Worm (Caenorhabditis elegans) whole organism, mixed stage, embryonic: Measurements from ENCODE around the gene R04B5.11.

Experiments used
- M03D4.4 ChIP-seq: sonication (generic microtip); optimal IDR thresholded peaks from 2 replicates; lab custom pipeline; 2017; ENCODE audit warnings: mild to moderate bottlenecking, missing genetic modification characterization, missing compliant biosample characterization
- bed-3 ChIP-seq: fragments of 200-800 bp; sonication (Bioruptor generic); optimal IDR thresholded peaks from 3 replicates; lab custom pipeline; 2018; ENCODE audit warnings: mild to moderate bottlenecking, missing genetic modification characterization, moderate library complexity, missing compliant biosample characterization
- blmp-1 ChIP-seq: fragments of 150-350 bp; optimal IDR thresholded peaks from 2 replicates; lab custom pipeline; 2014; ENCODE audit warnings: missing biosample characterization, missing genetic modification characterization
- ceh-39 ChIP-seq: fragments of 150-350 bp; optimal IDR thresholded peaks from 2 replicates; lab custom pipeline; 2014; ENCODE audit warnings: missing biosample characterization, missing genetic modification characterization
- ceh-43 ChIP-seq: fragments of 200-800 bp; sonication (Bioruptor generic); optimal IDR thresholded peaks from 2 replicates; lab custom pipeline; 2018; ENCODE audit warnings: mild to moderate bottlenecking, missing genetic modification characterization, moderate library complexity, missing compliant biosample characterization
- ces-1 ChIP-seq: fragments of 150-350 bp; optimal IDR thresholded peaks from 2 replicates; lab custom pipeline; 2014; ENCODE audit warnings: missing biosample characterization, missing genetic modification reagents, missing genetic modification characterization
- cnd-1 ChIP-seq: fragments of 200-800 bp; sonication (Bioruptor generic); optimal IDR thresholded peaks from 2 replicates; lab custom pipeline; 2018; ENCODE audit warnings: mild to moderate bottlenecking, missing genetic modification characterization, missing compliant biosample characterization
- drap-1 ChIP-seq: fragments of 200-800 bp; sonication (Bioruptor generic); optimal IDR thresholded peaks from 3 replicates; lab custom pipeline; 2018; ENCODE audit warnings: mild to moderate bottlenecking, missing genetic modification characterization, missing compliant biosample characterization
- elt-1 ChIP-seq: sonication (generic microtip); optimal IDR thresholded peaks from 2 replicates; lab custom pipeline; 2017; ENCODE audit warnings: missing genetic modification characterization, mild to moderate bottlenecking, missing compliant biosample characterization, antibody characterized with exemption, moderate library complexity, borderline replicate concordance; ENCODE audit not compliant: insufficient read depth
- elt-3 ChIP-seq: fragments of 150-350 bp; optimal IDR thresholded peaks from 2 replicates; lab custom pipeline; 2014; ENCODE audit warnings: missing biosample characterization, missing genetic modification characterization
- ham-2 ChIP-seq: fragments of 200-800 bp; sonication (Bioruptor generic); optimal IDR thresholded peaks from 2 replicates; lab custom pipeline; 2018; ENCODE audit warnings: mild to moderate bottlenecking, missing genetic modification characterization, missing compliant biosample characterization
- hlh-1 ChIP-seq: fragments of 150-350 bp; optimal IDR thresholded peaks from 2 replicates; lab custom pipeline; 2014; ENCODE audit warnings: missing biosample characterization, missing genetic modification reagents, missing genetic modification characterization
- lin-32 ChIP-seq: fragments of 200-800 bp; sonication (Bioruptor generic); optimal IDR thresholded peaks from 2 replicates; lab custom pipeline; 2018; ENCODE audit warnings: mild to moderate bottlenecking, missing genetic modification characterization, missing compliant biosample characterization
- lsy-2 ChIP-seq: fragments of 150-350 bp; optimal IDR thresholded peaks from 2 replicates; lab custom pipeline; 2014; ENCODE audit warnings: missing biosample characterization, missing genetic modification characterization
- mab-5 ChIP-seq: fragments of 150-350 bp; optimal IDR thresholded peaks from 2 replicates; lab custom pipeline; 2014; ENCODE audit warnings: missing biosample characterization, missing genetic modification characterization
- mep-1 ChIP-seq: fragments of 150-350 bp; optimal IDR thresholded peaks from 2 replicates; lab custom pipeline; 2017; ENCODE audit warnings: missing biosample characterization, missing genetic modification reagents, missing genetic modification characterization, inconsistent platforms
- mls-2 ChIP-seq: sonication (generic microtip); optimal IDR thresholded peaks from 2 replicates; lab custom pipeline; 2016; ENCODE audit warnings: mild to moderate bottlenecking, missing genetic modification characterization, moderate library complexity, missing compliant biosample characterization
- nhr-2 ChIP-seq: fragments of 150-350 bp; optimal IDR thresholded peaks from 2 replicates; lab custom pipeline; 2014; ENCODE audit warnings: missing biosample characterization, missing genetic modification characterization
- nhr-237 ChIP-seq: fragments of 150-350 bp; optimal IDR thresholded peaks from 2 replicates; lab custom pipeline; 2014; ENCODE audit warnings: missing biosample characterization, missing genetic modification characterization
- nhr-28 ChIP-seq: fragments of 150-350 bp; optimal IDR thresholded peaks from 2 replicates; lab custom pipeline; 2014; ENCODE audit warnings: missing biosample characterization, missing genetic modification characterization
- nhr-76 ChIP-seq: sonication (generic microtip); optimal IDR thresholded peaks from 2 replicates; lab custom pipeline; 2017; ENCODE audit warnings: missing biosample characterization, missing genetic modification characterization
- sem-2 ChIP-seq: fragments of 200-800 bp; sonication (Bioruptor generic); optimal IDR thresholded peaks from 2 replicates; lab custom pipeline; 2018; ENCODE audit warnings: mild to moderate bottlenecking, missing genetic modification characterization, missing compliant biosample characterization
- snpc-4 ChIP-seq: fragments of 150-350 bp; optimal IDR thresholded peaks from 2 replicates; lab custom pipeline; 2014; ENCODE audit warnings: missing biosample characterization, missing genetic modification characterization
- unc-39 ChIP-seq: fragments of 150-350 bp; optimal IDR thresholded peaks from 2 replicates; lab custom pipeline; 2014; ENCODE audit warnings: missing biosample characterization, missing genetic modification characterization
- unc-62 ChIP-seq: fragments of 150-350 bp; optimal IDR thresholded peaks from 2 replicates; lab custom pipeline; 2014; ENCODE audit warnings: missing biosample characterization, missing genetic modification reagents, missing genetic modification characterization
- zip-8 ChIP-seq: fragments of 150-350 bp; optimal IDR thresholded peaks from 2 replicates; lab custom pipeline; 2014; ENCODE audit warnings: missing biosample characterization, missing genetic modification characterization
- ztf-11 ChIP-seq: fragments of 150-350 bp; optimal IDR thresholded peaks from 2 replicates; lab custom pipeline; 2014; ENCODE audit warnings: missing biosample characterization, missing genetic modification characterization

The R04B5.11 gene

DNA sequence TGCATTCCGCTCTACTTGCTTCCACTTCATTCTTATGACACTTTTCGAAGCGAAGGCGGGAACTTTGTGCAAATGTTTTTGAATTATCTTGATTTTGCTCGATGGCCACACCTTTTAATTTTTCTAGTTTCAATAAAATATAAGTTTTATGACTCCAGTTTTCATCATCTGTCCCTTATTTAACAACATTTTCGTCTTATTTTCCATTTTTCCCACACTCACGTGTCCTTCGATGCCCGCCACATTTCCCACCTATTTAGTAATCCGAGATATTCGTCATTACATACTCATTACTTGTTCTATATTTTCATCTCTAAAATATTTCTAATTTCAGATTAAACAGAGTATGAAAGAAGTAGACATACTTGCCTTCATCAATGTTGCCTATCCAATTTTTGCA, 3.3 kb upstream of the R04B5.11 start, which contains the start of gene srd-49:
Gene srd-49, plus strand, starts transcription at position 301 of the 400 bp plus-strand sequence.
- TF ChIP-seq elt-3 (no peak), ceh-43 (no peak), blmp-1 (tag; lab: Kevin White, UChicago) (no peak), M03D4.4 (tag; lab: Kevin White, UChicago) (no peak), ces-1 (no peak), ztf-11 (tag; lab: Kevin White, UChicago) (no peak), lin-32 (GFP tag; lab: Kevin White, UChicago) (no peak), cnd-1 (tag; lab: Kevin White, UChicago) (no peak), lsy-2 (tag; lab: Kevin White, UChicago) (no peak), nhr-76 (tag; lab: Kevin White, UChicago) (no peak), zip-8 (no peak), ham-2 (GFP tag; lab: Kevin White, UChicago) (no peak), snpc-4 (tag; lab: Kevin White, UChicago) (no peak)

DNA sequence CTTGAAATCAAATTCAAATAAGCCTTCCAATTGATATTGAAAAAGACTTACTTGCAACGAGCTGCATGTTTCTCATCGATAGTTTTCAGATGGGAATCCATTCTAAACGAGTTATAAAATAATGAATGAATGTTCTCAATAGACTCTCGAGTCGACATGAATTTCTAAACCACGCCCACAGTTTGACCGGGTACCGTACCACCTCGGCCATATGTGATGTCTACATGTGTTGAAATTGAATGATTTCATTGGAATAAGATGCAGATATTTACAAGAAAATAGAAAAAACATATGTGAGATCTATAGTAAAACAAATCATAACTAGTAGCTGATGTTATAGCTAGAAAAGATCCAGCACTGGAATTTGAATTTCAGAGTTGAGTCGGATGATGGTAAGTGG, 591 bp downstream of the R04B5.11 start, which contains the start of gene R04B5.7:
Gene R04B5.7, minus strand, starts transcription at position 101 of the 400 bp plus-strand sequence.
- TF ChIP-seq mab-5 (tag; lab: Kevin White, UChicago) (no peak), hlh-1 (tag; lab: Kevin White, UChicago) (no peak), nhr-237 (tag; lab: Kevin White, UChicago) (no peak), mls-2 (tag; lab: Kevin White, UChicago) (no peak), ceh-43 (no peak), lsy-2 (tag; lab: Kevin White, UChicago) (no peak), nhr-2 (tag; lab: Kevin White, UChicago) (no peak), nhr-28 (no peak), cnd-1 (tag; lab: Kevin White, UChicago) (no peak), bed-3 (GFP tag; lab: Kevin White, UChicago) (no peak)

DNA sequence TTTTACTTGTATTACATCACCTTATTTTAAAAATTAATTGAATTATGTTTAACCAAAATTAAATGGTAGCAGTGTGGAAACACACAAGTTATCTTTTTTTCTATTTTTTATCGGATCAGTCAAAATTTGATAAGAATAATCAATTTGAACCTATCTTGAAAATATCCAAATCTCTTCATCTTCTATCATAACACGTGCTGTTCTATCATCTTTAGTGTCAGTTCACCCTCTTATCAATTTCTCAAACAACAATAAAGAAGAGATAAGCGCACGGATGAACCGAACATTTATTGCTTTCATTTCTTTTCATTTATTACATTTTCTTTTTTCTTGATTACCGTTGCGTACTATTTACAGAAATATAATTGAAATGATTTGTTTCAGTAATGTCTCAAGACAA, 3.9 kb downstream of the R04B5.11 start, which contains the start of gene R04B5.5:
Gene R04B5.5, plus strand, starts transcription at position 378 of the 400 bp plus-strand sequence.
- TF ChIP-seq unc-39 (tag; lab: Kevin White, UChicago) (no peak), unc-62 (GFP tag; lab: Kevin White, UChicago) (peak; percentile 62), nhr-76 (tag; lab: Kevin White, UChicago) (no peak), M03D4.4 (tag; lab: Kevin White, UChicago) (no peak), ceh-39 (tag; lab: Kevin White, UChicago) (no peak), elt-3 (peak; percentile 86), nhr-2 (tag; lab: Kevin White, UChicago) (no peak), ztf-11 (tag; lab: Kevin White, UChicago) (no peak), elt-1 (tag; lab: Kevin White, UChicago) (peak; percentile 30), ham-2 (GFP tag; lab: Kevin White, UChicago) (no peak)

DNA sequence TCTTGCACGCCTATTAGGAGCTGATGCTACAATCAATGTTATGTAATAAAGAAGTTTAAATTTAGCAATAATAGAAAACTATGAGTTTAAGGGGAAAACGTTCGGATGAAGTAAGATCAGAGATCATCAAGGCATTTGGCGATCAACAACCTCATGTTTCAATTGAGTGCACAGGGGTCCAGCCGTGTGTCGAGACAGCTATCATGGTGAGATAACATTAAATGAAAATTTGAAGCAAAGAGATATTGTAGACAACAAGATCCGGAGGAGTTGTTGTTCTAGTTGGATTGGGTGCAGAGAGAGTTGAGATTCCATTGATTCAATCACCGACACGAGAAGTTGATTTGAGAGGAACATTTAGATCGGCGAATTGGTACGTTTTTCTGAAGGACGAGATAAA, 4.9 kb downstream of the R04B5.11 start:
- TF ChIP-seq hlh-1 (tag; lab: Kevin White, UChicago) (peak; percentile 52), nhr-237 (tag; lab: Kevin White, UChicago) (no peak)

DNA sequence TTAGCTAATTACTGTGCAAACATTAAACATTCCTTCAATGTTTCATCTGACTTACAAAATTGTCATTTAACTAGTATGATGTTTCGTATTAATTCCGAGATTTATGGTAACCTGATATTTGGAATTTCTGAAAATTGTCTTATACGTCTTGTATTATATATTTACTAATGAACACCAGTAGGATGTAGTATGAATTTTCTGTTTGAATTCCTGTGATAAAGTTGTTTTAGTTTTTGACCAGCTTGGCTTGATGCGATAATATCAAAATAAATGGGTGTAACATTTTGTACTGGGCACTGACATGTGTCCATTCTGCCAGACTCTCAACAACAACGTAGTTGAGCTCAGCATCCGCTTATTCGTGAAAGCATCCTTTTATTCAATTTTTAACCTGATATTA, 6.2 kb downstream of the R04B5.11 start, which contains the start of gene R04B5.6:
Gene R04B5.6, plus strand, starts transcription at position 301 of the 400 bp plus-strand sequence.
- TF ChIP-seq nhr-76 (tag; lab: Kevin White, UChicago) (no peak), drap-1 (GFP tag; lab: Kevin White, UChicago) (no peak), elt-3 (no peak), mab-5 (tag; lab: Kevin White, UChicago) (no peak), hlh-1 (tag; lab: Kevin White, UChicago) (peak; percentile 6)
- TF ChIP-seq, all 35 proteins: peak for 1

DNA sequence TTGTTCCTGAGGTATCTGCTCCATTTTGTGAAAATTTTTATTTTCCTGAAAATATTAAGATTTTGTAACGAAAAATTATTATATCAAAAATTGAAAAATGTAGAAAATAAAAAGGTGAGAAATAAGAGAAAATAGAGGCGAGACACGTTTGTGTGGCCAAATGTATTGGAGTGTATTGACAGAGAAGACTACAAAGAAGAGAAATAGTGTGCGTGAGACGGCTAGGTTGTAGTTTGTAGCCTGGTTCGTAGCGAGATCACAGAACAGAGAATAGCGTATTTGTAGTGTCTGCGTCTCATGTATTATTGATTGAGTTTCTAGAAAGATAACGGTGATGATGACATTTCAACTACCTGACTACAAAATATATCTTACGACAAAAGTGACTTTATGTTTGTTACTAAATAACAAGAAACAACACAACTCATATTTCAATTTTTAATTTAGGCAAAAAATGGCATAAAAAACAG, 7.0 kb downstream of the R04B5.11 start, which contains the start of gene nhr-12:
Gene nhr-12, minus strand, starts transcription at position 51 of the 470 bp plus-strand sequence.
- TF ChIP-seq sem-2 (GFP tag; lab: Kevin White, UChicago), result no peak
- no peak for TF ChIP-seq M03D4.4 (tag; lab: Kevin White, UChicago)
- peak; percentile 50 for TF ChIP-seq nhr-28
- peak; percentile 13 for TF ChIP-seq mep-1
- TF ChIP-seq, all 35 proteins: peak for 2
